Fruit fly (Drosophila melanogaster) whole organism, embryonic: ENCODE data around the gene Gs2.

ENCODE experiments used
- Adf1 ChIP-seq: fragments of 200-800 bp; sonication (Bioruptor generic); IDR thresholded peaks from 2 replicates; pipeline ENCODE4 v1.3.6; 2022; ENCODE audit warnings: missing biosample characterization, missing genetic modification characterization
- Antp ChIP-seq: fragments of 200-800 bp; sonication (Bioruptor generic); optimal IDR thresholded peaks from 3 replicates; lab custom pipeline; 2016; ENCODE audit warnings: missing biosample characterization, missing genetic modification characterization
- Bgb ChIP-seq: fragments of 200-800 bp; sonication (Bioruptor generic); IDR thresholded peaks from 2 replicates; pipeline ENCODE4 v1.3.6; 2022; ENCODE audit warnings: missing biosample characterization, missing genetic modification characterization; ENCODE audit not compliant: partially characterized antibody
- CG10147 ChIP-seq: fragments of 200-800 bp; sonication (Bioruptor generic); optimal IDR thresholded peaks from 2 replicates; lab custom pipeline; 2019; ENCODE audit warnings: missing biosample characterization, mild to moderate bottlenecking, missing genetic modification characterization, moderate library complexity
- CG10565 ChIP-seq: fragments of 200-800 bp; sonication (Bioruptor generic); optimal IDR thresholded peaks from 3 replicates; lab custom pipeline; 2016; ENCODE audit warnings: missing biosample characterization, mild to moderate bottlenecking, missing genetic modification characterization
- CG10959 ChIP-seq: fragments of 200-800 bp; sonication (Bioruptor generic); IDR thresholded peaks from 2 replicates; pipeline ENCODE4 v1.3.6; 2022; ENCODE audit warnings: missing biosample characterization, missing genetic modification characterization
- CG1603 ChIP-seq: fragments of 200-800 bp; sonication (Bioruptor generic); optimal IDR thresholded peaks from 2 replicates; lab custom pipeline; 2019; ENCODE audit warnings: missing biosample characterization, mild to moderate bottlenecking, missing genetic modification characterization, moderate library complexity
- CG16863 ChIP-seq: fragments of 200-800 bp; sonication (Bioruptor generic); optimal IDR thresholded peaks from 3 replicates; lab custom pipeline; 2016; ENCODE audit warnings: missing biosample characterization, missing genetic modification characterization
- CG17361 ChIP-seq: fragments of 200-800 bp; sonication (Bioruptor generic); IDR thresholded peaks from 3 replicates; pipeline ENCODE4 v1.3.6; 2022; ENCODE audit warnings: missing biosample characterization, missing genetic modification characterization
- CG17612 ChIP-seq: fragments of 200-800 bp; sonication (Bioruptor generic); IDR thresholded peaks from 2 replicates; pipeline ENCODE4 v1.3.6; 2022; ENCODE audit warnings: missing biosample characterization, missing genetic modification characterization
- CG17802 ChIP-seq: fragments of 200-800 bp; sonication (Bioruptor generic); optimal IDR thresholded peaks from 2 replicates; lab custom pipeline; 2018; ENCODE audit warnings: missing biosample characterization, mild to moderate bottlenecking, missing genetic modification characterization, moderate library complexity
- CG18262 ChIP-seq: fragments of 200-800 bp; optimal IDR thresholded peaks from 3 replicates; lab custom pipeline; 2019; ENCODE audit warnings: missing biosample characterization, mild to moderate bottlenecking, missing genetic modification characterization, moderate library complexity
- CG2202 ChIP-seq: fragments of 200-800 bp; sonication (Bioruptor generic); optimal IDR thresholded peaks from 2 replicates; lab custom pipeline; 2018; ENCODE audit warnings: missing biosample characterization, mild to moderate bottlenecking, missing genetic modification characterization
- CG2678 ChIP-seq: fragments of 200-800 bp; sonication (Bioruptor generic); optimal IDR thresholded peaks from 3 replicates; lab custom pipeline; 2019; ENCODE audit warnings: missing biosample characterization, mild to moderate bottlenecking, missing genetic modification characterization, moderate library complexity
- CG34376 ChIP-seq: fragments of 200-800 bp; sonication (Bioruptor generic); optimal IDR thresholded peaks from 2 replicates; lab custom pipeline; 2018; ENCODE audit warnings: missing biosample characterization, mild to moderate bottlenecking, missing genetic modification characterization
- CG34422 ChIP-seq: fragments of 200-800 bp; sonication (Bioruptor generic); IDR thresholded peaks from 3 replicates; pipeline ENCODE4 v1.3.6; 2022; ENCODE audit warnings: missing biosample characterization, missing genetic modification characterization
- CG4424 ChIP-seq: fragments of 200-800 bp; sonication (Bioruptor generic); optimal IDR thresholded peaks from 3 replicates; lab custom pipeline; 2016; ENCODE audit warnings: missing biosample characterization, missing genetic modification characterization
- CG9797 ChIP-seq: fragments of 200-800 bp; sonication (Bioruptor generic); optimal IDR thresholded peaks from 3 replicates; lab custom pipeline; 2018; ENCODE audit warnings: missing biosample characterization, mild to moderate bottlenecking, missing genetic modification characterization
- Dfd ChIP-seq, 2 experiments: fragments of >200 bp; optimal IDR thresholded peaks; 2 replicates each; lab custom pipeline; 2017; ENCODE audit warnings: missing biosample characterization in 2 of 2, missing genetic modification characterization in 2 of 2
- Fer2 ChIP-seq: fragments of 200-800 bp; sonication (Bioruptor generic); optimal IDR thresholded peaks from 2 replicates; lab custom pipeline; 2018; ENCODE audit warnings: missing biosample characterization, mild to moderate bottlenecking, missing genetic modification characterization, moderate library complexity
- Hand ChIP-seq: fragments of 200-800 bp; sonication (Bioruptor generic); optimal IDR thresholded peaks from 2 replicates; lab custom pipeline; 2017; ENCODE audit warnings: mild to moderate bottlenecking, missing biosample characterization, missing genetic modification reagents, missing genetic modification characterization
- NC2α ChIP-seq: fragments of 200-800 bp; sonication (Bioruptor generic); optimal IDR thresholded peaks from 2 replicates; lab custom pipeline; 2016; ENCODE audit warnings: missing biosample characterization, missing genetic modification characterization
- NK7.1 ChIP-seq: fragments of 200-800 bp; sonication (Bioruptor generic); optimal IDR thresholded peaks from 3 replicates; lab custom pipeline; 2016; ENCODE audit warnings: missing biosample characterization, missing genetic modification characterization
- Oli ChIP-seq: fragments of 200-800 bp; sonication (Bioruptor generic); optimal IDR thresholded peaks from 2 replicates; lab custom pipeline; 2018; ENCODE audit warnings: missing biosample characterization, mild to moderate bottlenecking, missing genetic modification characterization, moderate library complexity
- Ptx1 ChIP-seq: fragments of 200-800 bp; sonication (Bioruptor generic); IDR thresholded peaks from 2 replicates; pipeline ENCODE4 v1.3.6; 2022; ENCODE audit warnings: missing biosample characterization, missing genetic modification characterization
- Tbp ChIP-seq: fragments of >200 bp; optimal IDR thresholded peaks from 2 replicates; lab custom pipeline; 2018; ENCODE audit warnings: missing biosample characterization, missing genetic modification characterization
- aop ChIP-seq: fragments of 200-800 bp; sonication (Bioruptor generic); IDR thresholded peaks from 2 replicates; pipeline ENCODE4 v1.3.6; 2022; ENCODE audit warnings: missing biosample characterization, missing genetic modification characterization
- ato ChIP-seq: fragments of 200-800 bp; sonication (Bioruptor generic); IDR thresholded peaks from 2 replicates; pipeline ENCODE4 v1.3.6; 2022; ENCODE audit warnings: missing biosample characterization, missing genetic modification characterization; ENCODE audit not compliant: partially characterized antibody
- bigmax ChIP-seq: fragments of 200-800 bp; sonication (Bioruptor generic); optimal IDR thresholded peaks from 2 replicates; lab custom pipeline; 2018; ENCODE audit warnings: missing biosample characterization, mild to moderate bottlenecking, missing genetic modification characterization
- br ChIP-seq: fragments of >200 bp; optimal IDR thresholded peaks from 2 replicates; lab custom pipeline; 2017
- cato ChIP-seq: fragments of 200-800 bp; sonication (Bioruptor generic); optimal IDR thresholded peaks from 2 replicates; lab custom pipeline; 2016; ENCODE audit warnings: missing biosample characterization, missing genetic modification characterization, borderline replicate concordance
- dmrt11E ChIP-seq: fragments of 200-800 bp; sonication (Bioruptor generic); optimal IDR thresholded peaks from 3 replicates; lab custom pipeline; 2018; ENCODE audit warnings: missing biosample characterization, mild to moderate bottlenecking, missing genetic modification characterization, moderate library complexity
- dmrt99B ChIP-seq: fragments of 200-800 bp; sonication (Bioruptor generic); optimal IDR thresholded peaks from 2 replicates; lab custom pipeline; 2018; ENCODE audit warnings: missing biosample characterization, mild to moderate bottlenecking, missing genetic modification characterization, moderate library complexity
- dysf ChIP-seq: fragments of 200-800 bp; sonication (Bioruptor generic); IDR thresholded peaks from 3 replicates; pipeline ENCODE4 v1.3.6; 2022; ENCODE audit warnings: missing biosample characterization, missing genetic modification characterization
- emc ChIP-seq: fragments of 200-800 bp; sonication (Bioruptor generic); optimal IDR thresholded peaks from 2 replicates; lab custom pipeline; 2016; ENCODE audit warnings: missing biosample characterization, missing genetic modification characterization
- fd96Cb ChIP-seq: fragments of 200-800 bp; sonication (Bioruptor generic); optimal IDR thresholded peaks from 2 replicates; lab custom pipeline; 2018; ENCODE audit warnings: missing biosample characterization, mild to moderate bottlenecking, missing genetic modification characterization, moderate library complexity
- fu2 ChIP-seq: fragments of 200-800 bp; sonication (Bioruptor generic); optimal IDR thresholded peaks from 2 replicates; lab custom pipeline; 2016; ENCODE audit warnings: missing biosample characterization, missing genetic modification characterization
- her ChIP-seq: fragments of 200-800 bp; sonication (Bioruptor generic); optimal IDR thresholded peaks from 2 replicates; lab custom pipeline; 2016; ENCODE audit warnings: missing biosample characterization, missing genetic modification characterization
- onecut ChIP-seq: fragments of 200-800 bp; sonication (Bioruptor generic); IDR thresholded peaks from 2 replicates; pipeline ENCODE4 v1.3.6; 2022; ENCODE audit warnings: missing biosample characterization, missing genetic modification characterization
- otp ChIP-seq: fragments of 200-800 bp; sonication (Bioruptor generic); IDR thresholded peaks from 3 replicates; pipeline ENCODE4, ENCODE4 v1.3.6; 2022; ENCODE audit warnings: missing biosample characterization, missing genetic modification characterization
- pita ChIP-seq: fragments of 200-800 bp; sonication (Bioruptor generic); optimal IDR thresholded peaks from 2 replicates; lab custom pipeline; 2017; ENCODE audit warnings: missing biosample characterization, mild to moderate bottlenecking, missing genetic modification characterization
- pnt ChIP-seq: fragments of 200-800 bp; sonication (Bioruptor generic); optimal IDR thresholded peaks from 3 replicates; lab custom pipeline; 2016; ENCODE audit warnings: missing biosample characterization, missing genetic modification characterization
- pros ChIP-seq: fragments of 200-800 bp; sonication (Bioruptor generic); optimal IDR thresholded peaks from 3 replicates; lab custom pipeline; 2019; ENCODE audit warnings: missing biosample characterization, mild to moderate bottlenecking, missing genetic modification characterization, moderate library complexity
- sim ChIP-seq: fragments of 200-800 bp; sonication (Bioruptor generic); IDR thresholded peaks from 2 replicates; pipeline ENCODE4 v1.3.6; 2022; ENCODE audit warnings: missing biosample characterization, missing genetic modification characterization
- sima ChIP-seq: fragments of 200-800 bp; sonication (Bioruptor generic); optimal IDR thresholded peaks from 2 replicates; lab custom pipeline; 2016; ENCODE audit warnings: missing biosample characterization, missing genetic modification characterization
- slou ChIP-seq: fragments of 200-800 bp; sonication (Bioruptor generic); optimal IDR thresholded peaks from 3 replicates; lab custom pipeline; 2016; ENCODE audit warnings: missing biosample characterization, missing genetic modification characterization
- ssp ChIP-seq: fragments of 200-800 bp; sonication (Bioruptor generic); IDR thresholded peaks from 2 replicates; pipeline ENCODE4 v1.3.6; 2022; ENCODE audit warnings: missing biosample characterization, missing genetic modification characterization
- tin ChIP-seq: fragments of 200-800 bp; sonication (Bioruptor generic); optimal IDR thresholded peaks from 3 replicates; lab custom pipeline; 2016; ENCODE audit warnings: missing biosample characterization, missing genetic modification characterization
- vnd ChIP-seq: fragments of 200-800 bp; sonication (Bioruptor generic); IDR thresholded peaks from 3 replicates; pipeline ENCODE4 v1.3.6; 2022; ENCODE audit warnings: missing biosample characterization, missing genetic modification characterization; ENCODE audit not compliant: partially characterized antibody
- wdn ChIP-seq: fragments of 200-800 bp; sonication (Bioruptor generic); IDR thresholded peaks from 2 replicates; pipeline ENCODE4 v1.3.6; 2022; ENCODE audit warnings: missing biosample characterization, missing genetic modification characterization
- wek ChIP-seq: fragments of 200-800 bp; sonication (Bioruptor generic); optimal IDR thresholded peaks from 3 replicates; lab custom pipeline; 2018; ENCODE audit warnings: missing biosample characterization, mild to moderate bottlenecking, missing genetic modification characterization, moderate library complexity
- zen ChIP-seq: fragments of 200-800 bp; sonication (Bioruptor generic); optimal IDR thresholded peaks from 3 replicates; lab custom pipeline; 2018; ENCODE audit warnings: missing biosample characterization, mild to moderate bottlenecking, missing genetic modification characterization, moderate library complexity

Gs2 gene

dm6 chrX:11440944-11441343 is 18.3 kb downstream of the Gs2 start (continued):
- TF ChIP-seq dmrt99B (tag; lab: Kevin White, UChicago) (peak; percentile 58), CG34376 (GFP tag; lab: Kevin White, UChicago) (no peak), Fer2 (no peak), emc (GFP tag; lab: Kevin White, UChicago) (no peak), CG17612 (GFP tag; lab: Robert Waterston, UW) (no peak), CG9797 (GFP tag; lab: Kevin White, UChicago) (no peak), zen (tag; lab: Kevin White, UChicago) (no peak), CG4424 (GFP tag; lab: Kevin White, UChicago) (peak; percentile 11), pros (GFP tag; lab: Kevin White, UChicago) (no peak), aop (GFP tag; lab: Robert Waterston, UW) (no peak), bigmax (GFP tag; lab: Kevin White, UChicago) (no peak), slou (GFP tag; lab: Kevin White, UChicago) (no peak), CG17802 (tag; lab: Kevin White, UChicago) (no peak), CG10565 (no peak), NK7.1 (GFP tag; lab: Kevin White, UChicago) (no peak), NC2α (GFP tag; lab: Kevin White, UChicago) (no peak), CG17361 (GFP tag; lab: Robert Waterston, UW) (peak; percentile 48; the same call in 1 of the 3 replicates), fu2 (GFP tag; lab: Kevin White, UChicago) (no peak), CG16863 (GFP tag; lab: Kevin White, UChicago) (no peak), CG2202 (tag; lab: Kevin White, UChicago) (no peak), Tbp (no peak), Adf1 (GFP tag; lab: Robert Waterston, UW) (no peak), CG1603 (tag; lab: Kevin White, UChicago) (no peak), ssp (GFP tag; lab: Robert Waterston, UW) (no peak), sima (GFP tag; lab: Kevin White, UChicago) (no peak), cato (GFP tag; lab: Kevin White, UChicago) (no peak), pnt (GFP tag; lab: Kevin White, UChicago) (no peak), dmrt11E (tag; lab: Kevin White, UChicago) (no peak), her (no peak), onecut (GFP tag; lab: Robert Waterston, UW) (no peak), Bgb (GFP tag; lab: Robert Waterston, UW) (no peak), CG34422 (GFP tag; lab: Robert Waterston, UW) (no peak), sim (no peak), pita (GFP tag; lab: Kevin White, UChicago) (no peak), Ptx1 (GFP tag; lab: Robert Waterston, UW) (peak; percentile 40; the same call in 1 of the 2 replicates), vnd (GFP tag; lab: Robert Waterston, UW) (no peak), otp (GFP tag; lab: Robert Waterston, UW) (no peak), CG10959 (no peak), CG2678 (tag; lab: Kevin White, UChicago) (peak; percentile 68), Hand (GFP tag; lab: Kevin White, UChicago) (no peak), CG10147 (GFP tag; lab: Kevin White, UChicago) (peak; percentile 32), ato (no peak), wdn (GFP tag; lab: Robert Waterston, UW) (no peak), br (lab: Kevin White, UChicago) (no peak), Oli (peak; percentile 56), Dfd (GFP tag; optimal IDR thresholded peaks at IDR 0.05; lab: Kevin White, UChicago) (no peak), fd96Cb (tag; lab: Kevin White, UChicago) (peak; percentile 11), tin (no peak), dysf (GFP tag; lab: Robert Waterston, UW) (peak; percentile 55; the same call in 2 of the 3 replicates), Antp (GFP tag; lab: Kevin White, UChicago) (no peak), wek (GFP tag; lab: Kevin White, UChicago) (no peak), CG18262 (tag; lab: Kevin White, UChicago) (peak; percentile 14)
